Fruit fly (Drosophila melanogaster) whole organism, pupa: Measurements from ENCODE around the gene CG4452.

ENCODE experiments used
- CG13204 ChIP-seq: fragments of 200-800 bp; sonication (Bioruptor generic); optimal IDR thresholded peaks from 2 replicates; lab custom pipeline; 2018; ENCODE audit warnings: missing biosample characterization, mild to moderate bottlenecking, missing genetic modification characterization, moderate library complexity
- CG14655 ChIP-seq: fragments of 200-800 bp; sonication (Bioruptor generic); optimal IDR thresholded peaks from 3 replicates; lab custom pipeline; 2017; ENCODE audit warnings: mild to moderate bottlenecking, missing biosample characterization, missing genetic modification reagents, missing genetic modification characterization
- CG15710 ChIP-seq: fragments of 200-800 bp; sonication (Bioruptor generic); optimal IDR thresholded peaks from 2 replicates; lab custom pipeline; 2018; ENCODE audit warnings: missing biosample characterization, mild to moderate bottlenecking, missing genetic modification characterization, moderate library complexity
- CG17806 ChIP-seq: fragments of 200-800 bp; sonication (Bioruptor generic); optimal IDR thresholded peaks from 2 replicates; lab custom pipeline; 2018; ENCODE audit warnings: missing biosample characterization, mild to moderate bottlenecking, missing genetic modification characterization, moderate library complexity
- CG32121 ChIP-seq: fragments of 200-800 bp; sonication (Bioruptor generic); IDR thresholded peaks from 2 replicates; pipeline ENCODE4 v1.3.6; 2022; ENCODE audit warnings: missing biosample characterization, missing genetic modification characterization
- CG34367 ChIP-seq: fragments of 200-800 bp; sonication (Bioruptor generic); optimal IDR thresholded peaks from 2 replicates; lab custom pipeline; 2018; ENCODE audit warnings: missing biosample characterization, mild to moderate bottlenecking, missing genetic modification characterization
- CG9948 ChIP-seq: fragments of 200-800 bp; sonication (Bioruptor generic); optimal IDR thresholded peaks from 2 replicates; lab custom pipeline; 2018; ENCODE audit warnings: missing biosample characterization, mild to moderate bottlenecking, missing genetic modification characterization, moderate library complexity
- EcR ChIP-seq: fragments of 200-800 bp; sonication (Bioruptor generic); optimal IDR thresholded peaks from 3 replicates; lab custom pipeline; 2019; ENCODE audit warnings: missing biosample characterization, missing genetic modification characterization, mild to moderate bottlenecking, moderate library complexity, missing genetic modification reagents
- Pif1A ChIP-seq: fragments of 200-800 bp; sonication (Bioruptor generic); optimal IDR thresholded peaks from 3 replicates; lab custom pipeline; 2016; ENCODE audit warnings: missing biosample characterization, missing genetic modification characterization
- Pif1B ChIP-seq: fragments of 200-800 bp; sonication (Bioruptor generic); optimal IDR thresholded peaks from 3 replicates; lab custom pipeline; 2016; ENCODE audit warnings: missing biosample characterization, missing genetic modification characterization
- gl ChIP-seq: fragments of 200-800 bp; sonication (Bioruptor generic); optimal IDR thresholded peaks from 2 replicates; lab custom pipeline; 2018; ENCODE audit warnings: missing biosample characterization, mild to moderate bottlenecking, missing genetic modification characterization
- rn ChIP-seq: fragments of 200-800 bp; sonication (Bioruptor generic); IDR thresholded peaks from 2 replicates; pipeline ENCODE4 v1.3.6; 2022; ENCODE audit warnings: missing biosample characterization, missing genetic modification characterization

dm6 chr3L:9368665-9369064 lies 1.5 kb downstream of the CG4452 start:
- TF ChIP-seq EcR (GFP tag; lab: Kevin White, UChicago), result no peak
- TF ChIP-seq gl, result no peak
- TF ChIP-seq CG13204 (GFP tag; lab: Kevin White, UChicago), result no peak
- TF ChIP-seq CG17806 (tag; lab: Kevin White, UChicago), result no peak
- no peak for TF ChIP-seq CG9948
- TF ChIP-seq Pif1A, result no peak
- TF ChIP-seq CG34367 (tag; lab: Kevin White, UChicago), result no peak
- TF ChIP-seq CG14655 (GFP tag; lab: Kevin White, UChicago), result no peak
- TF ChIP-seq CG15710 (tag; lab: Kevin White, UChicago), result no peak
- no peak for TF ChIP-seq CG32121 (GFP tag; lab: Robert Waterston, UW)
- no peak for TF ChIP-seq Pif1B (GFP tag; lab: Kevin White, UChicago)
- no peak for TF ChIP-seq rn (GFP tag; lab: Robert Waterston, UW)
